Worm (Caenorhabditis elegans): Measurements from ENCODE around the gene fbxa-15.

The fbxa-15 gene

ce11 chrIII:1273655-1274328 lies 47.7 kb downstream of the fbxa-15 start, which contains the start of gene fbxa-29:
Gene fbxa-29 (minus strand): TSS chrIII:1273705.
- TF ChIP-seq sea-1 (GFP tag; conservative IDR thresholded peaks at IDR 0.05) (no peak), aly-1 (tag; optimal IDR thresholded peaks at IDR 0.05) (no peak), F13C5.2 (tag; optimal IDR thresholded peaks at IDR 0.05) (no peak), ama-1 (optimal IDR thresholded peaks at IDR 0.05) (no peak), pes-1 (GFP tag; IDR thresholded peaks at IDR 0.05) (no peak), flt-1 (GFP tag; IDR thresholded peaks at IDR 0.05) (no peak)

- no peak for TF ChIP-seq B0310.2 (tag; optimal IDR thresholded peaks at IDR 0.05)
- TF ChIP-seq flt-1 (GFP tag; IDR thresholded peaks at IDR 0.05), result no peak
- no peak for TF ChIP-seq tbx-37 (GFP tag; conservative IDR thresholded peaks at IDR 0.05)
- TF ChIP-seq aly-1 (tag; optimal IDR thresholded peaks at IDR 0.05), result no peak
- TF ChIP-seq ceh-13 (GFP tag; optimal IDR thresholded peaks at IDR 0.05), result no peak
- TF ChIP-seq scrt-1 (GFP tag; IDR thresholded peaks at IDR 0.05), result no peak
- no peak for TF ChIP-seq ceh-36 (tag; optimal IDR thresholded peaks at IDR 0.05)
- TF ChIP-seq tbx-11 (GFP tag; IDR thresholded peaks at IDR 0.05), result no peak
- no peak for TF ChIP-seq sea-1 (GFP tag; conservative IDR thresholded peaks at IDR 0.05)
- TF ChIP-seq F13C5.2 (tag; optimal IDR thresholded peaks at IDR 0.05), result no peak
- no peak for TF ChIP-seq hmbx-1 (tag; optimal IDR thresholded peaks at IDR 0.05)
- TF ChIP-seq pes-1 (GFP tag; IDR thresholded peaks at IDR 0.05), result no peak
- no peak for TF ChIP-seq hmg-4 (GFP tag; optimal IDR thresholded peaks at IDR 0.05)
- TF ChIP-seq tra-4 (tag; optimal IDR thresholded peaks at IDR 0.05), result no peak
- no peak for TF ChIP-seq hnd-1 (tag; optimal IDR thresholded peaks at IDR 0.05)
- TF ChIP-seq ets-7 (tag; optimal IDR thresholded peaks at IDR 0.05), result no peak
- TF ChIP-seq ama-1 (optimal IDR thresholded peaks at IDR 0.05), result no peak
These were observed 50.0 kb downstream of the fbxa-15 start, which contains the start of gene fbxa-31 for ce11 chrIII:1271378-1271926. Gene fbxa-31 (minus strand): TSS chrIII:1271428.

ce11 chrIII:1269156-1269555 lies 52.3 kb downstream of the fbxa-15 start, which contains the start of gene fbxa-32:
Gene fbxa-32 (minus strand): TSS chrIII:1269256.
- TF ChIP-seq aly-1 (tag; optimal IDR thresholded peaks at IDR 0.05) (no peak), tra-4 (tag; optimal IDR thresholded peaks at IDR 0.05) (no peak), pes-1 (GFP tag; IDR thresholded peaks at IDR 0.05) (no peak), ceh-36 (tag; optimal IDR thresholded peaks at IDR 0.05) (no peak), hmg-4 (GFP tag; optimal IDR thresholded peaks at IDR 0.05) (no peak), tbx-11 (GFP tag; IDR thresholded peaks at IDR 0.05) (no peak), hnd-1 (tag; optimal IDR thresholded peaks at IDR 0.05) (no peak), F13C5.2 (tag; optimal IDR thresholded peaks at IDR 0.05) (no peak), ets-7 (tag; optimal IDR thresholded peaks at IDR 0.05) (no peak)
